Worm (Caenorhabditis elegans): Measurements from ENCODE around the gene pqbp-1.1.

DNA sequence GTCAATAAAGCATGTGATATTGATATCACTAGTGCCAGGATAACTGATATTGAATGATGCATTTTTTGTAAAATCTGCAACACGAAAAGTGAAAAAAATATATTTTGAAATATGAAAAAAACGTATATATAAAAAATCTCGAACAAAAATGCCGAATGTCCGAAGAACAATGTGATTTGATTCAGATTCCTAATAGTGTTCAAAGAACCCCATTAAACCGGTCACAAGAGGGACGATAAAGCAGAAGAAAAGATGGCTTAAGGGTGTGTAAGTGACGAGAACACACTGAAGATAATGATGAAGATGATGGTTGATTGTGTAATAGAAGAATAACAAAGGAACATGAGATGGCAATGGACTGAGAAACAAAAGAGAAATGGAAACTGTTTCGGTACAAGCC lies 26.5 kb upstream of the pqbp-1.1 start, which contains the start of gene T21D12.14:
- TF ChIP-seq W03F9.2 (tag; optimal IDR thresholded peaks at IDR 0.05) (no peak), him-1 (tag; optimal IDR thresholded peaks at IDR 0.05) (no peak)

All from whole organism, L4/young adult.